Fruit fly (Drosophila melanogaster) whole organism, embryonic: Measurements from ENCODE around the gene ghi.

ENCODE experiments used
- Abd-B ChIP-seq: fragments of 200-800 bp; sonication (Bioruptor generic); optimal IDR thresholded peaks from 2 replicates; lab custom pipeline; 2018; ENCODE audit warnings: missing biosample characterization, mild to moderate bottlenecking, missing genetic modification characterization, moderate library complexity
- BtbVII ChIP-seq: fragments of 200-800 bp; sonication (Bioruptor generic); optimal IDR thresholded peaks from 3 replicates; lab custom pipeline; 2017; ENCODE audit warnings: missing biosample characterization, mild to moderate bottlenecking, missing genetic modification characterization
- CG11696 ChIP-seq: fragments of 200-800 bp; sonication (Bioruptor generic); IDR thresholded peaks from 2 replicates; pipeline ENCODE4 v1.3.6; 2022; ENCODE audit warnings: missing biosample characterization, missing genetic modification characterization
- CG12071 ChIP-seq: fragments of 200-800 bp; sonication (Bioruptor generic); optimal IDR thresholded peaks from 3 replicates; lab custom pipeline; 2018; ENCODE audit warnings: missing biosample characterization, mild to moderate bottlenecking, missing genetic modification characterization
- CG12769 ChIP-seq: fragments of 200-800 bp; sonication (Bioruptor generic); optimal IDR thresholded peaks from 2 replicates; lab custom pipeline; 2019; ENCODE audit warnings: missing biosample characterization, mild to moderate bottlenecking, missing genetic modification characterization, moderate library complexity
- CG16863 ChIP-seq: fragments of 200-800 bp; sonication (Bioruptor generic); optimal IDR thresholded peaks from 3 replicates; lab custom pipeline; 2016; ENCODE audit warnings: missing biosample characterization, missing genetic modification characterization
- CG17186 ChIP-seq: fragments of 200-800 bp; sonication (Bioruptor generic); optimal IDR thresholded peaks from 3 replicates; lab custom pipeline; 2017; ENCODE audit warnings: missing biosample characterization, missing genetic modification reagents, missing genetic modification characterization
- CG2129 ChIP-seq: fragments of 200-800 bp; sonication (Bioruptor generic); IDR thresholded peaks from 2 replicates; pipeline ENCODE4 v1.3.6; 2022; ENCODE audit warnings: missing biosample characterization, missing genetic modification characterization; ENCODE audit not compliant: partially characterized antibody
- CG2199 ChIP-seq: fragments of 200-800 bp; sonication (Bioruptor generic); IDR thresholded peaks from 3 replicates; pipeline ENCODE4 v1.3.6; 2022; ENCODE audit warnings: missing biosample characterization, missing genetic modification characterization
- CG31365 ChIP-seq: fragments of 200-800 bp; sonication (Bioruptor generic); optimal IDR thresholded peaks from 2 replicates; lab custom pipeline; 2018; ENCODE audit warnings: missing biosample characterization, mild to moderate bottlenecking, missing genetic modification characterization
- CG32532 ChIP-seq: fragments of 200-800 bp; sonication (Bioruptor generic); IDR thresholded peaks from 2 replicates; pipeline ENCODE4 v1.3.6; 2022; ENCODE audit warnings: missing biosample characterization, missing genetic modification characterization
- CG33213 ChIP-seq: fragments of 200-800 bp; sonication (Bioruptor generic); optimal IDR thresholded peaks from 3 replicates; lab custom pipeline; 2016; ENCODE audit warnings: missing biosample characterization, missing genetic modification characterization
- CG5180 ChIP-seq: fragments of 200-800 bp; sonication (Bioruptor generic); optimal IDR thresholded peaks from 3 replicates; lab custom pipeline; 2017; ENCODE audit warnings: missing biosample characterization, missing genetic modification characterization, mild to moderate bottlenecking, moderate library complexity, missing genetic modification reagents
- CG6854 ChIP-seq: fragments of 200-800 bp; sonication (Bioruptor generic); optimal IDR thresholded peaks from 3 replicates; lab custom pipeline; 2017; ENCODE audit warnings: missing biosample characterization, mild to moderate bottlenecking, missing genetic modification characterization
- CG7556 ChIP-seq: fragments of 200-800 bp; sonication (Bioruptor generic); optimal IDR thresholded peaks from 2 replicates; lab custom pipeline; 2017; ENCODE audit warnings: missing biosample characterization, mild to moderate bottlenecking, missing genetic modification characterization
- CG7745 ChIP-seq: fragments of 200-800 bp; sonication (Bioruptor generic); optimal IDR thresholded peaks from 2 replicates; lab custom pipeline; 2018; ENCODE audit warnings: missing biosample characterization, mild to moderate bottlenecking, missing genetic modification characterization, moderate library complexity
- CG8478 ChIP-seq: fragments of >200 bp; optimal IDR thresholded peaks from 2 replicates; lab custom pipeline; 2018
- CG9609 ChIP-seq: fragments of 200-800 bp; sonication (Bioruptor generic); optimal IDR thresholded peaks from 3 replicates; lab custom pipeline; 2016; ENCODE audit warnings: missing biosample characterization, missing genetic modification characterization
- CG9876 ChIP-seq: fragments of 200-800 bp; sonication (Bioruptor generic); optimal IDR thresholded peaks from 2 replicates; lab custom pipeline; 2016; ENCODE audit warnings: missing biosample characterization, missing genetic modification characterization
- D19A ChIP-seq: fragments of 200-800 bp; optimal IDR thresholded peaks from 3 replicates; lab custom pipeline; 2019; ENCODE audit warnings: missing biosample characterization, mild to moderate bottlenecking, missing genetic modification characterization, moderate library complexity
- D19B ChIP-seq: fragments of 200-800 bp; sonication (Bioruptor generic); optimal IDR thresholded peaks from 2 replicates; lab custom pipeline; 2017; ENCODE audit warnings: missing biosample characterization, mild to moderate bottlenecking, missing genetic modification characterization
- Dfd ChIP-seq, 2 experiments: fragments of >200 bp; optimal IDR thresholded peaks; 2 replicates each; lab custom pipeline; 2017; ENCODE audit warnings: missing biosample characterization in 2 of 2, missing genetic modification characterization in 2 of 2
- Jarid2 ChIP-seq: fragments of 200-800 bp; sonication (Bioruptor generic); optimal IDR thresholded peaks from 3 replicates; lab custom pipeline; 2017; ENCODE audit warnings: mild to moderate bottlenecking, missing biosample characterization, missing genetic modification reagents, missing genetic modification characterization
- NC2α ChIP-seq: fragments of 200-800 bp; sonication (Bioruptor generic); optimal IDR thresholded peaks from 2 replicates; lab custom pipeline; 2016; ENCODE audit warnings: missing biosample characterization, missing genetic modification characterization
- Sry-β ChIP-seq: fragments of 200-800 bp; sonication (Bioruptor generic); optimal IDR thresholded peaks from 2 replicates; lab custom pipeline; 2018; ENCODE audit warnings: missing biosample characterization, mild to moderate bottlenecking, missing genetic modification characterization, moderate library complexity
- Stat92E ChIP-seq, 3 experiments: fragments of >200 bp in 2 of 3; fragments of 200-800 bp in 1 of 3; sonication (Bioruptor generic) in 1 of 3; optimal IDR thresholded peaks; 2 replicates each; lab custom pipeline; 2017 to 2019; ENCODE audit warnings: missing biosample characterization in 3 of 3, missing genetic modification characterization in 3 of 3, mild to moderate bottlenecking in 1 of 3, moderate library complexity in 1 of 3
- Xbp1 ChIP-seq: fragments of 200-800 bp; sonication (Bioruptor generic); optimal IDR thresholded peaks from 3 replicates; lab custom pipeline; 2016; ENCODE audit warnings: missing biosample characterization, mild to moderate bottlenecking, missing genetic modification characterization
- YL-1 ChIP-seq: fragments of 200-800 bp; sonication (Bioruptor generic); optimal IDR thresholded peaks from 3 replicates; lab custom pipeline; 2017; ENCODE audit warnings: missing biosample characterization, mild to moderate bottlenecking, missing genetic modification characterization
- btn ChIP-seq: fragments of 200-800 bp; sonication (Bioruptor generic); optimal IDR thresholded peaks from 2 replicates; lab custom pipeline; 2016; ENCODE audit warnings: missing biosample characterization, missing genetic modification characterization
- da ChIP-seq: fragments of 200-800 bp; sonication (Bioruptor generic); optimal IDR thresholded peaks from 2 replicates; lab custom pipeline; 2016; ENCODE audit warnings: missing biosample characterization, missing genetic modification characterization
- dan ChIP-seq: fragments of 200-800 bp; sonication (Bioruptor generic); IDR thresholded peaks from 2 replicates; pipeline ENCODE4 v1.3.6; 2022; ENCODE audit warnings: missing biosample characterization, missing genetic modification characterization
- fru ChIP-seq: fragments of >200 bp; optimal IDR thresholded peaks from 2 replicates; lab custom pipeline; 2017
- grau ChIP-seq: fragments of 200-800 bp; optimal IDR thresholded peaks from 3 replicates; lab custom pipeline; 2019; ENCODE audit warnings: missing biosample characterization, mild to moderate bottlenecking, missing genetic modification characterization, moderate library complexity
- hb ChIP-seq: fragments of 200-800 bp; sonication (Bioruptor generic); IDR thresholded peaks from 3 replicates; pipeline ENCODE4 v1.3.6; 2022; ENCODE audit warnings: missing biosample characterization, missing genetic modification characterization; ENCODE audit not compliant: partially characterized antibody
- hth ChIP-seq: fragments of >200 bp; optimal IDR thresholded peaks from 2 replicates; lab custom pipeline; 2017; ENCODE audit warnings: inconsistent platforms
- knrl ChIP-seq: fragments of 200-800 bp; sonication (Bioruptor generic); IDR thresholded peaks from 3 replicates; pipeline ENCODE4 v1.3.6; 2022; ENCODE audit warnings: missing biosample characterization, missing genetic modification characterization; ENCODE audit not compliant: partially characterized antibody
- nmo ChIP-seq: fragments of 200-800 bp; sonication (Bioruptor generic); optimal IDR thresholded peaks from 2 replicates; lab custom pipeline; 2018; ENCODE audit warnings: missing biosample characterization, mild to moderate bottlenecking, missing genetic modification characterization, moderate library complexity
- nom ChIP-seq: fragments of 200-800 bp; sonication (Bioruptor generic); optimal IDR thresholded peaks from 2 replicates; lab custom pipeline; 2017; ENCODE audit warnings: missing biosample characterization, missing genetic modification characterization, mild to moderate bottlenecking, moderate library complexity, missing genetic modification reagents
- peb ChIP-seq: fragments of 200-800 bp; sonication (Bioruptor generic); IDR thresholded peaks from 2 replicates; pipeline ENCODE4 v1.3.6; 2022; ENCODE audit warnings: missing biosample characterization, missing genetic modification characterization
- pzg ChIP-seq: fragments of 200-800 bp; sonication (Bioruptor generic); optimal IDR thresholded peaks from 3 replicates; lab custom pipeline; 2018; ENCODE audit warnings: missing biosample characterization, mild to moderate bottlenecking, missing genetic modification characterization, moderate library complexity
- slou ChIP-seq: fragments of 200-800 bp; sonication (Bioruptor generic); optimal IDR thresholded peaks from 3 replicates; lab custom pipeline; 2016; ENCODE audit warnings: missing biosample characterization, missing genetic modification characterization
- sna ChIP-seq: fragments of 200-800 bp; sonication (Bioruptor generic); IDR thresholded peaks from 2 replicates; pipeline ENCODE4 v1.3.6; 2022; ENCODE audit warnings: missing biosample characterization, missing genetic modification characterization; ENCODE audit not compliant: partially characterized antibody
- stc ChIP-seq: fragments of 200-800 bp; sonication (Bioruptor generic); IDR thresholded peaks from 2 replicates; pipeline ENCODE4 v1.3.6; 2022; ENCODE audit warnings: missing biosample characterization, missing genetic modification characterization
- stwl ChIP-seq: fragments of 200-800 bp; sonication (Bioruptor generic); optimal IDR thresholded peaks from 3 replicates; lab custom pipeline; 2018; ENCODE audit warnings: missing biosample characterization, mild to moderate bottlenecking, missing genetic modification characterization, moderate library complexity
- sug ChIP-seq: fragments of 200-800 bp; optimal IDR thresholded peaks from 2 replicates; lab custom pipeline; 2019; ENCODE audit warnings: missing biosample characterization, mild to moderate bottlenecking, missing genetic modification characterization, moderate library complexity
- tin ChIP-seq: fragments of 200-800 bp; sonication (Bioruptor generic); optimal IDR thresholded peaks from 3 replicates; lab custom pipeline; 2016; ENCODE audit warnings: missing biosample characterization, missing genetic modification characterization
- twi ChIP-seq: fragments of 200-800 bp; optimal IDR thresholded peaks from 2 replicates; lab custom pipeline; 2019; ENCODE audit warnings: missing biosample characterization, mild to moderate bottlenecking, missing genetic modification characterization, moderate library complexity
- zen ChIP-seq: fragments of 200-800 bp; sonication (Bioruptor generic); optimal IDR thresholded peaks from 3 replicates; lab custom pipeline; 2018; ENCODE audit warnings: missing biosample characterization, mild to moderate bottlenecking, missing genetic modification characterization, moderate library complexity
- zf30C ChIP-seq: fragments of 200-800 bp; sonication (Bioruptor generic); optimal IDR thresholded peaks from 3 replicates; lab custom pipeline; 2018; ENCODE audit warnings: missing biosample characterization, mild to moderate bottlenecking, missing genetic modification characterization

Gene ghi

DNA sequence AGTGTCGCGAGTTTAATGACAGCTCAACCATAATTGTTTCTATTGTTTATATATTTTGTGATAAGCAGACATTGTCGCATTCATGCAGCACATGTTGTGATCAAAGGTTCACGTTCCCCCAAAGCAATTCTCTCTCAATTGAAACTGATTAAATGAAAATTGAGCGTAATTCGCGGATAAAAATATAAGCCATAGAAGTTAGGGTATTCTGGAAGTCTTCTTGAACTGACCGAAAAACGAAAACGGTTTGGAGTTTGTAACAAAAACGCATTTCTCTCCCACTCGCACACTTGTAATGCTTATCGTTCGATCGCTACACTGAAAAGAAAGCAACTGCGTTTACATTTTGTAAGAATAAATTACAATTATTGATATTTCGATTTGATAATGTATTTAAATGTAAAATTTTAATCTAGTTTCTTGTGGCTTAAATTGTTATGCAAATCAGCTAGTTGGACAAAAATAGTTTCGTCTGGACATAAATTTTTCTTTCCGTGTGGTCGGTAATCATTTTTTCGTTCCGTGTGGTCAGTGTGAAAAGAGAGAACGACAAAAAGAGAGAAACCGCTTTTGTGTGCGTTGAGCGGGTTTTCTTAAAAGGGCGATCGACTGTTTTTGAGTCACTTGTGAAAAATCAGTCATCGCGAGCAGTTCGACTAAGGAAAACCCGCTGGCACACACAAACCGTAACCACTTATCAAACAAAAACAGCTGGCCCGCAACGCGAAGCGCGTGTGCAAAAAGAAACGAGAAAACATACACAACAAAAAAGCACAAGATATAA, 28.8 kb upstream of the ghi start, which contains the start of gene aay (continued):
- TF ChIP-seq CG7745 (peak; percentile 88), zen (tag; lab: Kevin White, UChicago) (peak; percentile 99), slou (peak; percentile 96), Stat92E (GFP tag; optimal IDR thresholded peaks at IDR 0.05; lab: Kevin White, UChicago) (peak in 1 of 3 experiments; percentile 99), CG11696 (GFP tag; lab: Robert Waterston, UW) (peak; percentile 94), YL-1 (GFP tag; lab: Kevin White, UChicago) (peak; percentile 97), CG31365 (tag; lab: Kevin White, UChicago) (peak; percentile 90), CG5180 (GFP tag; lab: Kevin White, UChicago) (peak; percentile 93), CG7556 (GFP tag; lab: Kevin White, UChicago) (peak; percentile 99), D19A (tag; lab: Kevin White, UChicago) (peak; percentile 99), fru (no peak), CG2199 (peak; percentile 97), hb (GFP tag; lab: Robert Waterston, UW) (no peak), grau (tag; lab: Kevin White, UChicago) (peak; percentile 99), sna (no peak), CG8478 (lab: Kevin White, UChicago) (no peak), CG16863 (GFP tag; lab: Kevin White, UChicago) (peak; percentile 97), stc (GFP tag; lab: Robert Waterston, UW) (peak; percentile 98), Sry-β (GFP tag; lab: Kevin White, UChicago) (peak; percentile 76), Abd-B (peak; percentile 99), BtbVII (GFP tag; lab: Kevin White, UChicago) (peak; percentile 99), Dfd (GFP tag; optimal IDR thresholded peaks at IDR 0.05; lab: Kevin White, UChicago) (peak in 1 of 2 experiments; percentile 86), sug (peak; percentile 98), pzg (GFP tag; lab: Kevin White, UChicago) (peak; percentile 17), CG9876 (peak; percentile 91), CG6854 (GFP tag; lab: Kevin White, UChicago) (peak; percentile 98), Xbp1 (GFP tag; lab: Kevin White, UChicago) (peak; percentile 99), D19B (peak; percentile 92), knrl (GFP tag; lab: Robert Waterston, UW) (no peak; the same call in 2 of the 3 replicates), CG2129 (GFP tag; lab: Robert Waterston, UW) (no peak), da (GFP tag; lab: Kevin White, UChicago) (peak; percentile 94), CG12071 (GFP tag; lab: Kevin White, UChicago) (peak; percentile 98), btn (GFP tag; lab: Kevin White, UChicago) (peak; percentile 96), nmo (GFP tag; lab: Kevin White, UChicago) (peak; percentile 99), hth (lab: Kevin White, UChicago) (no peak), zf30C (GFP tag; lab: Kevin White, UChicago) (peak; percentile 100), NC2α (GFP tag; lab: Kevin White, UChicago) (peak; percentile 97), Jarid2 (GFP tag; lab: Kevin White, UChicago) (peak; percentile 92), twi (tag; lab: Kevin White, UChicago) (peak; percentile 96), dan (GFP tag; lab: Robert Waterston, UW) (peak; percentile 96), CG32532 (GFP tag; lab: Robert Waterston, UW) (peak; percentile 98), nom (peak; percentile 94), stwl (tag; lab: Kevin White, UChicago) (peak; percentile 88), CG17186 (GFP tag; lab: Kevin White, UChicago) (peak; percentile 92), CG12769 (tag; lab: Kevin White, UChicago) (peak; percentile 98), tin (GFP tag; lab: Kevin White, UChicago) (peak; percentile 98), CG33213 (GFP tag; lab: Kevin White, UChicago) (peak; percentile 98), CG9609 (GFP tag; lab: Kevin White, UChicago) (peak; percentile 97), peb (peak; percentile 96)
